Fruit fly (Drosophila melanogaster) ovary, adult (tissue): ENCODE measurements around the gene CG5254.
A peak's percentile ranks its signal among the peaks of the same experiment; 100 is the strongest.

ENCODE experiments used
- CG17801 ChIP-seq: fragments of 200-800 bp; optimal IDR thresholded peaks from 2 replicates; lab custom pipeline; 2019; ENCODE audit warnings: missing biosample characterization, mild to moderate bottlenecking, missing genetic modification characterization, moderate library complexity; ENCODE audit not compliant: partially characterized antibody

CG5254 gene

dm6 chrX:750047-750446 lies at the start of gene CG5254:
TSS of gene CG5254 (plus strand) at chrX:750347.
- no peak for TF ChIP-seq CG17801

DNA sequence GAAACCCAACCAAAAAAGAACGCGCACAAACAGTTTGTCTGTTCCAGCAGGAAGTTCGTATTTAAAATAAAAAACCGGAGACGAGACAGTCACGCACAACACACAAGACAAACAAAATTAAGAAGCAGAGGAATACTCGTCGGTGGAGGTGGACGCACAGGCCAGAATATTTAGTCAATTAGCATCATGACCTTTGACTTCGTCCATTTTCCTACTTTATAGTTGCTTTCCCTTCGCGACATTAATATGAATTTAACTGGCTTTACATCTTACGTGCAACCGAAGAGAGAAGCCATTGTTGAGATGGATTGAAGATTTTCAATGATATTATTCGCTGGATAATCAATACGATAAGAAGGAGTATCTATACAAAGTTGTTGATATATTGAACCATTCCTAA lies 47.7 kb upstream of the CG5254 start:
- no peak for TF ChIP-seq CG17801

DNA sequence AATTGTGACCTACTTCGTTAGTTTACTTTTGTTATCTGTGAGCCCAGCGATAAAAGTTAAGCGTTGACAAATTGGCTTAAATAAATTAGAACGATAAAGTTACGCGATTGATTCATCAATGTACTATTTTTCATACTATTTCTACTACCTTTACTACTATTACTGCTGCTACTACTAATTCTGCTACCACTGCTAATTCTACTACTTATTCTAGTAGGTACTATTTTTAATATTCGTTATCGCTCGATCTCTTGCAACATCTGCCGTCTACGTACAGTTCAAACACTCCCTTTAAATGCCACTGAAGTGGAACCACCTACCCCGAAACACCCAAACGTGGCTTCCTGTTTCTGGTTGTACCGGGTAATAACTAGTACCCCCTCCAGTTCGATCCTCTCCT lies 40.7 kb upstream of the CG5254 start:
- no peak for TF ChIP-seq CG17801

dm6 chrX:710914-711313 lies 39.2 kb upstream of the CG5254 start:
- no peak for TF ChIP-seq CG17801

dm6 chrX:711852-712251 lies 38.3 kb upstream of the CG5254 start:
- TF ChIP-seq CG17801: no peak

- TF ChIP-seq CG17801: no peak
These were observed 36.8 kb upstream of the CG5254 start for dm6 chrX:713249-713898.

DNA sequence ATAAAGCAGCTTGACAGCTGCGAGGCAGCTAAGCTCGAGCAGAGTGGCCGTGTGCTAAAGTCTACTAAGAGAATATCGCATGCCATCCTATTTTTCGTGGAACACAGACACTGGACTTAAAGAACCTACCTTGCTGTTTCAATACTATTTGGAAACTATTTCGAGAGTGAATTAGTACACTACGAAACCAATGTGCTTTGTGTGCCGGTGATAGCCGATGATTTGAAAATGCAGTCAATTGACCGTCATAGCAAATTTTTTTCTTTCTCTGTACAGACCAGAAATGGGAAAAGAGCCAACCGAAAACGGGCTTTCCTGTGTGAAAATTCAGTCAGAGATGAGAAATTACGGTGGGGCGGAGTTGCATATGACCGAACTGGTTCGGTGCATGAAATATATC lies 34.8 kb upstream of the CG5254 start:
- TF ChIP-seq CG17801: no peak

DNA sequence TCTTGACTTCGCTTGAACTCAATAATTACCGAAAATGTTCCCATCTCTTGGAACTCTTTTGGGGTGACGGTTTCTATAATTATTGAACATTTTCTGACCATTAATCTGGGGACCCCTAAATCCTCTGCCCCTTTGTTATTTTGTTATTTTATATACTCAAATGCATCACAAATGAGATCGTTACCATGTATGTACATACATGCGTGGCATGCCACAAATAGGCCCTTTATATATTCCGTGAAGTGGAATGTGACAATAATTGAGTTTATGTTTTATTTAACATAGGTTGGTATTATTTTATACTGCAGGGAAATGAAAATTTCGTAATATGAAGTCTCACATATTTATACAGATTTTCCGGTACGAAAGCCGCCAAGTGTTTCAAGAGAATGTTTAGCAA lies 32.3 kb upstream of the CG5254 start:
- no peak for TF ChIP-seq CG17801

DNA sequence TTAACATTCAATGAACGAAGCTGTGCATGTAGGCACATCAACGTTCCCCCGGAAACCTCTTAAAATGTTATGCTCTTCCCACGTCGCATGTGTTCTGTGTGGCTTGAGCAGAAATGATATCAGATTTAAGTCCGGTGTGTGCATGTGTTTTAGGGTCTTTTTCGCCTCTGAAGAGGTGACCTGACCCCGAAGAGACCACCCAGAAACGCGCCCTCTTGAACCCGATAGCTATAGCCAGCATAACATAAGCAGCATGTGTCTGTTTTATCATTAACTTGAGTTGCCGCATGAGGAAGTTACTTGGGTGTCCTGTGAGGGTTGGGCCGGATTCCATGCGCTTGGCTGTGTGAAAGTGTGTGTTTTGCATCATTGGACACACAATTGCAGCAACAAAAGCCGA lies 31.2 kb upstream of the CG5254 start:
- no peak for TF ChIP-seq CG17801

DNA sequence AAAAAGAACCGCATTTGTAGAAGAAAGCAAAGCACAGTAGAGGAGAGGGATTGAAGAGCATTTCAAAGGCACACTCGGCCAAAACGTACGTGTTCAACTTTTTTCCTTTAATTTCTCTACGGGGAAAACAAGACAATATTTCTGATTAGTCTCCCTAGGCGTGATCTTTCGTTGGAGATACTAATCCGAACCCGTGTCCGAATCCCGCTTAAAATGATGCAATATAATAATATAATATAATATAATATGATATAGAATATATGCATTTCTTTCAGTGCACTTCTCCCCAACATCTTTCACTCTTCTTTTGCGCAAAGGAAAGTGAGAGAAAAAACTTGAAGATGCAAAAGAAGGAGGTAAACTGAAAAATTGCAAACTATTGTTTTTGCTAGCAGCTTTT lies 25.7 kb upstream of the CG5254 start:
- TF ChIP-seq CG17801: no peak

DNA sequence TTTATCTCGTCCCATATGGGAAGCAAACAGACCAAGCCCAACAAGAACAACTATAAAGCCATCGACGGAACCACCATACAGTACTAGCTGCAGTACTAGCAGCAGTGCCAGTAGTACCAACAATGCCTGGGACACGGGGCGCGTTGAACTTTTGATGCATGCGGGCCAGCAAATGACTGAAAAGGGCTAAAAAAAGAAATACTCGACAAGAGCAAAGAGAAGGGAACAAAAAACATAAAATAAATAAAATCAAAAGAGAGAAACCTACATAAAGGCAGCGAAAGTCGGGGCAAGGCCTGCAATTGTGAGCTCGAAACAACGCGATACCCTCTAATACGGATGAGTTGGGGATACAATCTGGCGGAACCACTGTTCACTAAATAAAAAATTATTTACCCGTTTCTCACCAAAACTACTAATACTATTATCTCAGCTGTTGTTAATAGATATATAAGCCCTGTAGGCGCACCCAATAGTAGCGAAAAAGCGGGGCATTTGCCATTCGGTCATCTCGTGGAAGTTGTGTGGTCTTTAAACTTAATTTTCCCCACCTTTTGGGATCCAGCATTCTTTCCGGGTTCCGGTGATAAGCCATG lies 10.4 kb upstream of the CG5254 start:
- TF ChIP-seq CG17801: no peak

DNA sequence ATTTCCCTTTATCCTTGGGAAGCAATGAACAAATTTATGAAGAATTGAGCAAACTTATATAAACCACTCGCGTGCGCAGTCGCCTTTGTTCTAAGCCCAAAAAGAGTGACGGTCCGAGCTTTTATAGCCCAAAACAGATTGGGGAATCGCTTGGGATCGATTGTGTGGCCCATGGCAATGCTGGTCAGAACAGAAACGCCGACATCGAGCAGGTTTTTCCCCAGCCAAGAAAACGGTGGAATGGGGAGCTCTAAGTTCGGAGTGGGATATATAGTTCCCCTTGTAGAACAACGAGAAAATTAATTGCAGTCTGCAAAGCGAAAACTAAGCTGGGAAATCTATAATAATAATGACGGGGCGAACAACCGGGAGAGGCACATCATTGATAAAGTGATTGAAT lies 1.1 kb downstream of the CG5254 start, which contains the start of gene CG13362:
CG13362 (minus strand) TSS at position 101 of the 400 bp plus-strand sequence.
- no peak for TF ChIP-seq CG17801

- no peak for TF ChIP-seq CG17801
These were observed 3.4 kb downstream of the CG5254 start, which contains the start of gene CG13361 for dm6 chrX:753553-753952. TSS of gene CG13361 (minus strand) at chrX:753653.

DNA sequence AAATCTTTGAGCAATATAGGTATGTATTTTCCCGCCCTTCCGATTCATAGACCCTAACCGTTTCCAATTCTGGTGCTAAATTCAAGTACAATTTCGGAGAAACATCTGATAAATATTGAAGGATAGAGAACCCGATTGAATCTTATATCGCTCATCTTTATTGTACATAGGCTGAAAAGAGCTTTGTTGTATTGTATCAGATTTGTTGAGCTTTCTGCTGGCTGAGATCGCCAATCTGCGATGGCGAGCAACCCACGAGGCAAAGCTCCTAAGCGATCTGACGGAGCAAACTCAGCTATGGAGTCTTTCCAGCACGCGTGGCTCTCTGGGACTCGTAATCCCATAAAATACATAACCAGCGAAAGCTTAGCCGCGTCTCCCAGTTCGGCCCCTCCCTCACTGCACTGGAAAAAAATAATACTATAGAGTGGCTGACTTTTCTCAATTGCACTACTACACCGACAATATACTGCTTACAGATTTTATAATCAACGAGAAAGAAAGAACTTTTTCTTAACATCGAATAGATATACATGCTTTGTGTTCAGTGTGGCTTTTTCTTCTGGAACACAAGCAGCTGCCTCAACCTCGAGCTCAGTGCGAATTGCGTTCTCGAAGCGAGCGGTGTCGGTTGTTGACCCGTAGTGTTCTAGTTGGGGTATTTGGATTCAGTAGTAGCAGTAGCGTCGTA lies 5.6 kb downstream of the CG5254 start:
- TF ChIP-seq CG17801: peak; percentile 64

- no peak for TF ChIP-seq CG17801
These were observed 6.7 kb downstream of the CG5254 start for dm6 chrX:756856-757255.

DNA sequence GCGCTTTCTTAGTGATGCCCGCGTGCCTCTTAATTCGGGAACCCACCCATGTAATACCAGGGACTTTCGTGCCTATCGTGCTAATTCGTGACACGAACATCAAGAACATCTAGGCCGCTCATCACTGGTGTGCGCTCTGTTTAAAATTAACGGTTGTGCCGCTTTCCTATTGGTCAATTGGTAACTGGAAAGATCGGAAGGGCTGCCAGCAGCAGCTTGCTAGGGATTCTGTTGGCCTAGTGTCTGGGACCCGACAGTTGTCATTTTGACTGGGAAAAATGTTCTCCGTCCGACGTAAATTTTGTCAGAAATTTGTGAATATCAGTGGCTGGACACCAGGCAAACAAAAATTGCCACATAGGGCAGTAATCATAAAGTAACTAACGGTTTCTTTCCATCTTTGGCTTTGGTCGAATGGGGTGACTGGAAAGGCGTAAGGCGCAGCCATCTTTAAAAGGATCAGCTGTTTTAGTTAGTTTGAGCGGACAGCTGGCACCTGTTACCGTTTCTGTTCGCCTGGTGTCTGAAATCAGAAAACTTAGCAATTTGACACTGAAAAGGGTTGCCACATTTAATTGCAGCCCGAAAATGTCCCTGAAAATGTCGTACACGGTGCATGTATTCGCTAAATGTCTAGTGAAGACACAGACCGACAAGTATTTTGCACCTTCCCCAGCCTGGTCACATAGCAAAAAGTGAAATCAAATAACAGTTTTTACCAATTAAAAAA lies 8.9 kb downstream of the CG5254 start, which contains the start of gene CG5273:
CG5273 (plus strand) TSS at position 703 of the 730 bp plus-strand sequence.
- TF ChIP-seq CG17801: peak; percentile 76

- TF ChIP-seq CG17801: no peak
These were observed 11.9 kb downstream of the CG5254 start for dm6 chrX:762047-762446.
